Worm (Caenorhabditis elegans): Measurements from ENCODE around the gene best-23.

DNA sequence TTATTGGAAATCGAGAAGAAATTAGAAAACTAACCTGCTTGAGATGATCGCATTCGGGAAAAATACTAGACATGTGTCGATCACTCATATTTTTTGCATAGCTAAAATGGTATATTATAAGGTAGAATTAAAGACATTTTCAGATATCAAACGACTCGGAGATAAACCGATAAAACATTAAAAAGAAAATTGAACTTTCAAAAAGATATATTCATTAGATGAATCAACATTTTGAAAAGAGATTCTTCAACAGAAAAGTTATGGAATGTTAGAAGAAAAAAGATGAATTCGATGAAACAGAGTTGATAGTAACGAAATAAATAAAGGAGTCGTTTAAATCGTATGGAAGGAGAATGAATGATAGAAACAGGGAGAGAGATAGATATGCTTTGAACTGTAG, 51.8 kb downstream of the best-23 start, which contains the start of gene mdmh-35:
- TF ChIP-seq nhr-76 (tag; optimal IDR thresholded peaks at IDR 0.05) (no peak), hmg-1.1 (GFP tag; IDR thresholded peaks at IDR 0.05) (no peak), unc-130 (GFP tag; optimal IDR thresholded peaks at IDR 0.05) (no peak), ZK546.5 (tag; optimal IDR thresholded peaks at IDR 0.05) (no peak), ceh-44 (GFP tag; IDR thresholded peaks at IDR 0.05) (no peak), nhr-28 (tag; optimal IDR thresholded peaks at IDR 0.05) (no peak), aly-2 (tag; optimal IDR thresholded peaks at IDR 0.05) (no peak), pha-4 (GFP tag; IDR thresholded peaks at IDR 0.05) (no peak), pha-4 (tag; optimal IDR thresholded peaks at IDR 0.05) (no peak), mes-2 (tag; optimal IDR thresholded peaks at IDR 0.05; ENCODE audit: poor library complexity, severe bottlenecking) (no peak), nhr-25 (tag; optimal IDR thresholded peaks at IDR 0.05; ENCODE audit: borderline replicate concordance, insufficient read depth) (no peak)
